Worm (Caenorhabditis elegans): ENCODE results near the gene M163.10.

- no peak for TF ChIP-seq dpl-1 (GFP tag; optimal IDR thresholded peaks at IDR 0.05)
- TF ChIP-seq lir-1 (GFP tag; conservative IDR thresholded peaks at IDR 0.05) = no peak
Observed at ce11 chrX:14520463-14520862, 49.7 kb downstream of the M163.10 start, which contains the start of gene D1025.1.

Data from whole organism, young adult.